Fruit fly (Drosophila melanogaster) whole organism, embryonic: ENCODE results near the gene alpha-Est1.

ENCODE experiments used
- CG13296 ChIP-seq: fragments of 200-800 bp; sonication (Bioruptor generic); optimal IDR thresholded peaks from 3 replicates; lab custom pipeline; 2018; ENCODE audit warnings: missing biosample characterization, mild to moderate bottlenecking, missing genetic modification characterization
- CG13624 ChIP-seq: fragments of 200-800 bp; sonication (Bioruptor generic); optimal IDR thresholded peaks from 2 replicates; lab custom pipeline; 2016; ENCODE audit warnings: missing biosample characterization, missing genetic modification characterization
- CG13775 ChIP-seq: fragments of 200-800 bp; sonication (Bioruptor generic); optimal IDR thresholded peaks from 3 replicates; lab custom pipeline; 2017; ENCODE audit warnings: missing biosample characterization, mild to moderate bottlenecking, missing genetic modification characterization
- CG14050 ChIP-seq: fragments of 200-800 bp; sonication (Bioruptor generic); IDR thresholded peaks from 3 replicates; pipeline ENCODE4 v1.3.6; 2022; ENCODE audit warnings: missing biosample characterization, missing genetic modification characterization
- CG15269 ChIP-seq: fragments of 200-800 bp; sonication (Bioruptor generic); optimal IDR thresholded peaks from 2 replicates; lab custom pipeline; 2018; ENCODE audit warnings: missing biosample characterization, mild to moderate bottlenecking, missing genetic modification characterization, moderate library complexity
- CG3065 ChIP-seq: fragments of 200-800 bp; sonication (Bioruptor generic); optimal IDR thresholded peaks from 2 replicates; lab custom pipeline; 2016; ENCODE audit warnings: missing biosample characterization, missing genetic modification characterization
- CG31224 ChIP-seq: fragments of 200-800 bp; sonication (Bioruptor generic); IDR thresholded peaks from 2 replicates; pipeline ENCODE4 v1.3.6; 2022; ENCODE audit warnings: missing biosample characterization, missing genetic modification characterization
- CG3407 ChIP-seq: fragments of 200-800 bp; sonication (Bioruptor generic); optimal IDR thresholded peaks from 2 replicates; lab custom pipeline; 2018; ENCODE audit warnings: missing biosample characterization, mild to moderate bottlenecking, missing genetic modification characterization
- CG34376 ChIP-seq: fragments of 200-800 bp; sonication (Bioruptor generic); optimal IDR thresholded peaks from 2 replicates; lab custom pipeline; 2018; ENCODE audit warnings: missing biosample characterization, mild to moderate bottlenecking, missing genetic modification characterization
- CG3995 ChIP-seq: fragments of 200-800 bp; sonication (Bioruptor generic); optimal IDR thresholded peaks from 3 replicates; lab custom pipeline; 2016; ENCODE audit warnings: missing biosample characterization, missing genetic modification characterization
- CG4282 ChIP-seq: fragments of 200-800 bp; sonication (Bioruptor generic); optimal IDR thresholded peaks from 2 replicates; lab custom pipeline; 2016; ENCODE audit warnings: missing biosample characterization, missing genetic modification characterization
- CG4360 ChIP-seq: fragments of 200-800 bp; sonication (Bioruptor generic); IDR thresholded peaks from 2 replicates; pipeline ENCODE4 v1.3.6; 2022; ENCODE audit warnings: missing biosample characterization, missing genetic modification characterization
- CG7786 ChIP-seq: fragments of 200-800 bp; sonication (Bioruptor generic); optimal IDR thresholded peaks from 2 replicates; lab custom pipeline; 2016; ENCODE audit warnings: missing biosample characterization, missing genetic modification characterization
- CG7928 ChIP-seq: fragments of 200-800 bp; sonication (Bioruptor generic); optimal IDR thresholded peaks from 2 replicates; lab custom pipeline; 2017; ENCODE audit warnings: missing biosample characterization, mild to moderate bottlenecking, missing genetic modification characterization
- CG9609 ChIP-seq: fragments of 200-800 bp; sonication (Bioruptor generic); optimal IDR thresholded peaks from 3 replicates; lab custom pipeline; 2016; ENCODE audit warnings: missing biosample characterization, missing genetic modification characterization
- CG9727 ChIP-seq: fragments of 200-800 bp; sonication (Bioruptor generic); optimal IDR thresholded peaks from 3 replicates; lab custom pipeline; 2017; ENCODE audit warnings: missing biosample characterization, mild to moderate bottlenecking, missing genetic modification characterization
- CG9797 ChIP-seq: fragments of 200-800 bp; sonication (Bioruptor generic); optimal IDR thresholded peaks from 3 replicates; lab custom pipeline; 2018; ENCODE audit warnings: missing biosample characterization, mild to moderate bottlenecking, missing genetic modification characterization
- CG9932 ChIP-seq: fragments of 200-800 bp; sonication (Bioruptor generic); IDR thresholded peaks from 2 replicates; pipeline ENCODE4 v1.3.6; 2022; ENCODE audit warnings: missing biosample characterization, missing genetic modification characterization
- CoRest ChIP-seq: fragments of 200-800 bp; sonication (Bioruptor generic); optimal IDR thresholded peaks from 3 replicates; lab custom pipeline; 2018; ENCODE audit warnings: missing biosample characterization, mild to moderate bottlenecking, missing genetic modification characterization, moderate library complexity
- Dek ChIP-seq: fragments of 200-800 bp; sonication (Bioruptor generic); optimal IDR thresholded peaks from 3 replicates; lab custom pipeline; 2019; ENCODE audit warnings: missing biosample characterization, mild to moderate bottlenecking, missing genetic modification characterization, moderate library complexity
- Dfd ChIP-seq, 2 experiments: fragments of >200 bp; optimal IDR thresholded peaks; 2 replicates each; lab custom pipeline; 2017; ENCODE audit warnings: missing biosample characterization in 2 of 2, missing genetic modification characterization in 2 of 2
- Dll ChIP-seq: fragments of 200-800 bp; sonication (Bioruptor generic); IDR thresholded peaks from 4 replicates; pipeline ENCODE4 v1.3.6; 2022; ENCODE audit warnings: missing biosample characterization, missing genetic modification characterization; ENCODE audit not compliant: partially characterized antibody
- Doc3 ChIP-seq: fragments of 200-800 bp; sonication (Bioruptor generic); IDR thresholded peaks from 3 replicates; pipeline ENCODE4 v1.3.6; 2022; ENCODE audit warnings: missing biosample characterization, missing genetic modification characterization; ENCODE audit not compliant: partially characterized antibody
- Ets65A ChIP-seq: fragments of 200-800 bp; sonication (Bioruptor generic); peaks from one replicate; lab custom pipeline; 2016; ENCODE audit warnings: missing biosample characterization, missing genetic modification characterization
- H2.0 ChIP-seq: fragments of 200-800 bp; sonication (Bioruptor generic); IDR thresholded peaks from 2 replicates; pipeline ENCODE4 v1.3.6; 2022; ENCODE audit warnings: missing biosample characterization, missing genetic modification characterization
- HmgD ChIP-seq: fragments of 200-800 bp; sonication (Bioruptor generic); optimal IDR thresholded peaks from 3 replicates; lab custom pipeline; 2016; ENCODE audit warnings: missing biosample characterization, missing genetic modification characterization
- Max ChIP-seq: fragments of 200-800 bp; sonication (Bioruptor generic); optimal IDR thresholded peaks from 2 replicates; lab custom pipeline; 2016; ENCODE audit warnings: missing biosample characterization, mild to moderate bottlenecking, missing genetic modification characterization
- Oaz ChIP-seq: fragments of 200-800 bp; sonication (Bioruptor generic); IDR thresholded peaks from 2 replicates; pipeline ENCODE4 v1.3.6; 2022; ENCODE audit warnings: missing biosample characterization, missing genetic modification characterization
- Oli ChIP-seq: fragments of 200-800 bp; sonication (Bioruptor generic); optimal IDR thresholded peaks from 2 replicates; lab custom pipeline; 2018; ENCODE audit warnings: missing biosample characterization, mild to moderate bottlenecking, missing genetic modification characterization, moderate library complexity
- Ptx1 ChIP-seq: fragments of 200-800 bp; sonication (Bioruptor generic); IDR thresholded peaks from 2 replicates; pipeline ENCODE4 v1.3.6; 2022; ENCODE audit warnings: missing biosample characterization, missing genetic modification characterization
- Rfx ChIP-seq: fragments of 200-800 bp; sonication (Bioruptor generic); IDR thresholded peaks from 2 replicates; pipeline ENCODE4 v1.3.6; 2022; ENCODE audit warnings: missing biosample characterization, missing genetic modification characterization
- ab ChIP-seq: fragments of 200-800 bp; sonication (Bioruptor generic); optimal IDR thresholded peaks from 2 replicates; lab custom pipeline; 2016; ENCODE audit warnings: missing biosample characterization, missing genetic modification characterization
- ac ChIP-seq: fragments of 200-800 bp; sonication (Bioruptor generic); optimal IDR thresholded peaks from 3 replicates; lab custom pipeline; 2017; ENCODE audit warnings: missing biosample characterization, mild to moderate bottlenecking, missing genetic modification characterization
- caup ChIP-seq: fragments of 200-800 bp; sonication (Bioruptor generic); optimal IDR thresholded peaks from 3 replicates; lab custom pipeline; 2017; ENCODE audit warnings: missing biosample characterization, mild to moderate bottlenecking, missing genetic modification characterization, moderate library complexity; ENCODE audit not compliant: severe bottlenecking
- cg ChIP-seq: fragments of 200-800 bp; sonication (Bioruptor generic); optimal IDR thresholded peaks from 3 replicates; lab custom pipeline; 2019; ENCODE audit warnings: missing biosample characterization, mild to moderate bottlenecking, missing genetic modification characterization, moderate library complexity
- chn ChIP-seq: fragments of 200-800 bp; sonication (Bioruptor generic); optimal IDR thresholded peaks from 2 replicates; lab custom pipeline; 2016; ENCODE audit warnings: missing biosample characterization, missing genetic modification characterization
- danr ChIP-seq: fragments of 200-800 bp; sonication (Bioruptor generic); IDR thresholded peaks from 2 replicates; pipeline ENCODE4 v1.3.6; 2022; ENCODE audit warnings: missing biosample characterization, missing genetic modification characterization
- ems ChIP-seq: fragments of 200-800 bp; sonication (Bioruptor generic); optimal IDR thresholded peaks from 3 replicates; lab custom pipeline; 2016; ENCODE audit warnings: missing biosample characterization, missing genetic modification characterization
- gsb-n ChIP-seq: fragments of 200-800 bp; sonication (Bioruptor generic); optimal IDR thresholded peaks from 3 replicates; lab custom pipeline; 2018; ENCODE audit warnings: missing biosample characterization, mild to moderate bottlenecking, missing genetic modification characterization
- her ChIP-seq: fragments of 200-800 bp; sonication (Bioruptor generic); optimal IDR thresholded peaks from 2 replicates; lab custom pipeline; 2016; ENCODE audit warnings: missing biosample characterization, missing genetic modification characterization
- insv ChIP-seq, 2 experiments: fragments of 200-800 bp; sonication (Bioruptor generic); optimal IDR thresholded peaks; 3 replicates each; lab custom pipeline; 2016 to 2018; ENCODE audit warnings: missing biosample characterization in 2 of 2, missing genetic modification characterization in 2 of 2
- kni ChIP-seq: fragments of 200-800 bp; sonication (Bioruptor generic); optimal IDR thresholded peaks from 3 replicates; lab custom pipeline; 2017; ENCODE audit warnings: mild to moderate bottlenecking, missing biosample characterization, missing genetic modification reagents, missing genetic modification characterization
- p53 ChIP-seq: fragments of 200-800 bp; sonication (Bioruptor generic); optimal IDR thresholded peaks from 2 replicates; lab custom pipeline; 2016; ENCODE audit warnings: missing biosample characterization, missing genetic modification characterization
- pita ChIP-seq: fragments of 200-800 bp; sonication (Bioruptor generic); optimal IDR thresholded peaks from 2 replicates; lab custom pipeline; 2017; ENCODE audit warnings: missing biosample characterization, mild to moderate bottlenecking, missing genetic modification characterization
- ranshi ChIP-seq: fragments of 200-800 bp; sonication (Bioruptor generic); IDR thresholded peaks from 2 replicates; pipeline ENCODE4 v1.3.6; 2022; ENCODE audit warnings: missing biosample characterization, missing genetic modification characterization
- slou ChIP-seq: fragments of 200-800 bp; sonication (Bioruptor generic); optimal IDR thresholded peaks from 3 replicates; lab custom pipeline; 2016; ENCODE audit warnings: missing biosample characterization, missing genetic modification characterization
- sna ChIP-seq: fragments of 200-800 bp; sonication (Bioruptor generic); IDR thresholded peaks from 2 replicates; pipeline ENCODE4 v1.3.6; 2022; ENCODE audit warnings: missing biosample characterization, missing genetic modification characterization; ENCODE audit not compliant: partially characterized antibody
- trh ChIP-seq: fragments of 200-800 bp; sonication (Bioruptor generic); optimal IDR thresholded peaks from 2 replicates; lab custom pipeline; 2016; ENCODE audit warnings: missing biosample characterization, missing genetic modification characterization
- vfl ChIP-seq: fragments of 200-800 bp; sonication (Bioruptor generic); optimal IDR thresholded peaks from 2 replicates; lab custom pipeline; 2016; ENCODE audit warnings: missing biosample characterization, missing genetic modification characterization
- zfh1 ChIP-seq: fragments of 200-800 bp; sonication (Bioruptor generic); IDR thresholded peaks from 3 replicates; pipeline ENCODE4 v1.3.6; 2022; ENCODE audit warnings: missing biosample characterization, missing genetic modification characterization

The alpha-Est1 gene

dm6 chr3R:7506314-7506988, 42.5 kb downstream of the alpha-Est1 start (continued):
- TF ChIP-seq CG34376 (GFP tag; lab: Kevin White, UChicago) (peak; percentile 60), zfh1 (GFP tag; lab: Robert Waterston, UW) (peak; percentile 59; the same call in 2 of the 3 replicates), CG4282 (GFP tag; lab: Kevin White, UChicago) (peak; percentile 30), CG14050 (peak; percentile 55; the same call in 2 of the 3 replicates), HmgD (peak; percentile 34), her (GFP tag; lab: Kevin White, UChicago) (peak; percentile 85), ranshi (GFP tag; lab: Robert Waterston, UW) (peak; percentile 78), ems (GFP tag; lab: Kevin White, UChicago) (peak; percentile 87), Dfd (GFP tag; optimal IDR thresholded peaks at IDR 0.05; lab: Kevin White, UChicago) (no peak), CG3407 (GFP tag; lab: Kevin White, UChicago) (no peak), CoRest (peak; percentile 86), CG3065 (GFP tag; lab: Kevin White, UChicago) (no peak), trh (GFP tag; lab: Kevin White, UChicago) (peak; percentile 27), CG7786 (peak; percentile 90), Ptx1 (GFP tag; lab: Robert Waterston, UW) (peak; percentile 79), vfl (GFP tag; lab: Kevin White, UChicago) (peak; percentile 86), p53 (GFP tag; lab: Kevin White, UChicago) (peak; percentile 53), ab (GFP tag; lab: Kevin White, UChicago) (peak; percentile 78), gsb-n (no peak), sna (GFP tag; lab: Robert Waterston, UW) (no peak), danr (GFP tag; lab: Robert Waterston, UW) (0 out of 2 replicates have a peak, but pooled peaks have one; percentile 45), CG9609 (GFP tag; lab: Kevin White, UChicago) (peak; percentile 83), insv (GFP tag; optimal IDR thresholded peaks at IDR 0.05; lab: Kevin White, UChicago) (no peak), Dek (tag; lab: Kevin White, UChicago) (peak; percentile 83), Max (GFP tag; lab: Kevin White, UChicago) (peak; percentile 82), CG13296 (GFP tag; lab: Kevin White, UChicago) (peak; percentile 81), CG9797 (GFP tag; lab: Kevin White, UChicago) (no peak), CG31224 (GFP tag; lab: Robert Waterston, UW) (peak; percentile 83), CG13775 (GFP tag; lab: Kevin White, UChicago) (peak; percentile 81), H2.0 (GFP tag; lab: Robert Waterston, UW) (peak; percentile 63), slou (GFP tag; lab: Kevin White, UChicago) (peak; percentile 44), CG7928 (GFP tag; lab: Kevin White, UChicago) (peak; percentile 65), CG15269 (peak; percentile 86), Oli (peak; percentile 76), Ets65A (GFP tag; lab: Kevin White, UChicago) (peak; percentile 98), Doc3 (GFP tag; lab: Robert Waterston, UW) (no peak), CG9727 (GFP tag; lab: Kevin White, UChicago) (peak; percentile 89), caup (peak; percentile 90), pita (GFP tag; lab: Kevin White, UChicago) (no peak), CG3995 (GFP tag; lab: Kevin White, UChicago) (peak; percentile 55), Oaz (peak; percentile 69), Rfx (GFP tag; lab: Robert Waterston, UW) (peak; percentile 96), Dll (GFP tag; lab: Robert Waterston, UW) (no peak), CG9932 (GFP tag; lab: Robert Waterston, UW) (peak; percentile 92), CG4360 (GFP tag; lab: Robert Waterston, UW) (no peak), kni (GFP tag; lab: Kevin White, UChicago) (no peak), chn (GFP tag; lab: Kevin White, UChicago) (peak; percentile 23), cg (no peak), CG13624 (GFP tag; lab: Kevin White, UChicago) (peak; percentile 96), ac (no peak)
